Worm (Caenorhabditis elegans): ENCODE measurements around the gene C10G8.8.

ce11 chrV:5336884-5337283 is 8.7 kb upstream of the C10G8.8 start, which contains the start of gene srg-29:
- no peak for TF ChIP-seq lin-32 (GFP tag; optimal IDR thresholded peaks at IDR 0.05)
- TF ChIP-seq snpc-4 (tag; optimal IDR thresholded peaks at IDR 0.05) = no peak
- TF ChIP-seq mls-2 (tag; optimal IDR thresholded peaks at IDR 0.05) = no peak
- no peak for TF ChIP-seq mep-1 (tag; optimal IDR thresholded peaks at IDR 0.05)
- TF ChIP-seq mab-5 (tag; optimal IDR thresholded peaks at IDR 0.05) = no peak
- no peak for TF ChIP-seq elt-3 (tag; optimal IDR thresholded peaks at IDR 0.05)
- TF ChIP-seq nhr-76 (tag; optimal IDR thresholded peaks at IDR 0.05) = no peak

Measured in whole organism, mixed stage, embryonic.